Worm (Caenorhabditis elegans) whole organism, L1 larva: ENCODE measurements around the gene W02D7.8.

Experiments
- C04F5.9 ChIP-seq: sonication (generic microtip); optimal IDR thresholded peaks from 2 replicates; lab custom pipeline; 2016; ENCODE audit warnings: missing genetic modification characterization, missing compliant biosample characterization
- C16A3.4 ChIP-seq: fragments of 150-350 bp; optimal IDR thresholded peaks from 2 replicates; lab custom pipeline; 2014; ENCODE audit warnings: missing biosample characterization, missing genetic modification characterization
- F16B12.6 ChIP-seq: fragments of 150-350 bp; optimal IDR thresholded peaks from 2 replicates; lab custom pipeline; 2014; ENCODE audit warnings: missing biosample characterization, missing genetic modification characterization
- Y116A8C.19 ChIP-seq: sonication (generic microtip); optimal IDR thresholded peaks from 2 replicates; lab custom pipeline; 2016; ENCODE audit warnings: missing compliant biosample characterization, missing genetic modification characterization, borderline replicate concordance
- aha-1 ChIP-seq: fragments of 150-350 bp; optimal IDR thresholded peaks from 2 replicates; lab custom pipeline; 2014; ENCODE audit warnings: missing biosample characterization, missing genetic modification characterization
- alr-1 ChIP-seq: fragments of 200-800 bp; sonication (Bioruptor generic); optimal IDR thresholded peaks from 2 replicates; lab custom pipeline; 2018; ENCODE audit warnings: borderline replicate concordance, mild to moderate bottlenecking, missing genetic modification characterization, missing compliant biosample characterization
- ama-1 ChIP-seq: fragments of 150-350 bp; optimal IDR thresholded peaks from 2 replicates; lab custom pipeline; 2014
- blmp-1 ChIP-seq: fragments of 150-350 bp; optimal IDR thresholded peaks from 2 replicates; lab custom pipeline; 2014; ENCODE audit warnings: missing biosample characterization, missing genetic modification characterization
- ceh-8 ChIP-seq: fragments of 200-800 bp; sonication (Bioruptor generic); optimal IDR thresholded peaks from 2 replicates; lab custom pipeline; 2018; ENCODE audit warnings: mild to moderate bottlenecking, missing genetic modification characterization, moderate library complexity, missing compliant biosample characterization
- ceh-82 ChIP-seq, 3 experiments: fragments of 150-350 bp in 1 of 3; sonication (generic microtip) in 2 of 3; optimal IDR thresholded peaks; 2 replicates each; lab custom pipeline; 2014 to 2017; ENCODE audit warnings: missing biosample characterization in 3 of 3, missing genetic modification characterization in 3 of 3
- efl-3 ChIP-seq: fragments of 200-800 bp; sonication (Bioruptor generic); optimal IDR thresholded peaks from 2 replicates; lab custom pipeline; 2018; ENCODE audit warnings: mild to moderate bottlenecking, missing genetic modification characterization, missing compliant biosample characterization
- elt-3 ChIP-seq, 6 experiments: fragments of 150-350 bp in 1 of 6; sonication (generic microtip); optimal IDR thresholded peaks; 2 replicates each; lab custom pipeline; 2017 to 2018; ENCODE audit warnings: missing biosample characterization in 6 of 6, missing genetic modification characterization in 6 of 6, inconsistent platforms in 1 of 6
- fos-1 ChIP-seq: fragments of 150-350 bp; optimal IDR thresholded peaks from 2 replicates; lab custom pipeline; 2014; ENCODE audit warnings: missing biosample characterization, missing genetic modification characterization
- hlh-17 ChIP-seq: fragments of 200-800 bp; sonication (Bioruptor generic); optimal IDR thresholded peaks from 2 replicates; lab custom pipeline; 2018; ENCODE audit warnings: missing genetic modification characterization, mild to moderate bottlenecking, missing compliant biosample characterization, moderate library complexity, borderline replicate concordance
- hlh-4 ChIP-seq: sonication (generic microtip); optimal IDR thresholded peaks from 2 replicates; lab custom pipeline; 2016; ENCODE audit warnings: mild to moderate bottlenecking, missing genetic modification characterization, missing compliant biosample characterization
- hpl-2 ChIP-seq: fragments of 150-350 bp; optimal IDR thresholded peaks from 2 replicates; lab custom pipeline; 2014; ENCODE audit warnings: missing biosample characterization, missing genetic modification reagents, missing genetic modification characterization
- irx-1 ChIP-seq: sonication (generic microtip); optimal IDR thresholded peaks from 2 replicates; lab custom pipeline; 2016; ENCODE audit warnings: missing genetic modification characterization, missing compliant biosample characterization
- isw-1 ChIP-seq: fragments of 200-800 bp; sonication (Bioruptor generic); IDR thresholded peaks from 2 replicates; pipeline ENCODE4 v1.3.6; 2022; ENCODE audit warnings: missing genetic modification characterization, missing compliant biosample characterization
- lin-13 ChIP-seq: fragments of 150-350 bp; optimal IDR thresholded peaks from 2 replicates; lab custom pipeline; 2014; ENCODE audit warnings: missing biosample characterization, missing genetic modification reagents, missing genetic modification characterization
- lin-15B ChIP-seq: fragments of 150-350 bp; sonication (generic microtip); optimal IDR thresholded peaks from 3 replicates; lab custom pipeline; 2014; ENCODE audit warnings: missing biosample characterization, missing genetic modification characterization
- nhr-11 ChIP-seq: fragments of 150-350 bp; optimal IDR thresholded peaks from 2 replicates; lab custom pipeline; 2014; ENCODE audit warnings: missing biosample characterization, missing genetic modification characterization
- nhr-12 ChIP-seq: sonication (generic microtip); optimal IDR thresholded peaks from 2 replicates; lab custom pipeline; 2017; ENCODE audit warnings: missing biosample characterization, missing genetic modification characterization
- nhr-19 ChIP-seq: fragments of 200-800 bp; sonication (Bioruptor generic); conservative IDR thresholded peaks from 2 replicates; pipeline ENCODE4 v1.3.6; 2022; ENCODE audit warnings: missing genetic modification characterization, missing compliant biosample characterization
- nhr-47 ChIP-seq: sonication (generic microtip); optimal IDR thresholded peaks from 2 replicates; lab custom pipeline; 2016; ENCODE audit warnings: mild to moderate bottlenecking, missing genetic modification characterization, moderate library complexity, missing compliant biosample characterization
- nhr-84 ChIP-seq: sonication (generic microtip); optimal IDR thresholded peaks from 2 replicates; lab custom pipeline; 2017; ENCODE audit warnings: missing biosample characterization, missing genetic modification characterization
- nhr-90 ChIP-seq: sonication (generic microtip); optimal IDR thresholded peaks from 2 replicates; lab custom pipeline; 2016; ENCODE audit warnings: mild to moderate bottlenecking, missing genetic modification characterization, missing compliant biosample characterization; ENCODE audit not compliant: poor library complexity
- pqm-1 ChIP-seq: sonication (generic microtip); optimal IDR thresholded peaks from 3 replicates; lab custom pipeline; 2017; ENCODE audit warnings: missing biosample characterization, missing genetic modification characterization
- skn-1 ChIP-seq: fragments of 150-350 bp; optimal IDR thresholded peaks from 2 replicates; lab custom pipeline; 2014; ENCODE audit warnings: missing biosample characterization, missing genetic modification characterization
- snpc-4 ChIP-seq: fragments of 150-350 bp; optimal IDR thresholded peaks from 2 replicates; lab custom pipeline; 2014; ENCODE audit warnings: missing biosample characterization, missing genetic modification characterization
- snu-23 ChIP-seq: sonication (generic microtip); optimal IDR thresholded peaks from 2 replicates; lab custom pipeline; 2016; ENCODE audit warnings: missing genetic modification characterization, missing compliant biosample characterization
- sup-37 ChIP-seq: fragments of 200-800 bp; sonication (Bioruptor generic); optimal IDR thresholded peaks from 2 replicates; lab custom pipeline; 2018; ENCODE audit warnings: mild to moderate bottlenecking, missing genetic modification characterization, missing compliant biosample characterization
- swsn-7 ChIP-seq: sonication (generic microtip); optimal IDR thresholded peaks from 2 replicates; lab custom pipeline; 2016; ENCODE audit warnings: missing genetic modification characterization, missing compliant biosample characterization
- tbx-2 ChIP-seq: sonication (generic microtip); optimal IDR thresholded peaks from 2 replicates; lab custom pipeline; 2016; ENCODE audit warnings: missing genetic modification characterization, missing compliant biosample characterization
- unc-130 ChIP-seq: fragments of 150-350 bp; optimal IDR thresholded peaks from 2 replicates; lab custom pipeline; 2017; ENCODE audit warnings: missing biosample characterization, missing genetic modification characterization, inconsistent platforms
- unc-30 ChIP-seq: sonication (generic microtip); optimal IDR thresholded peaks from 2 replicates; lab custom pipeline; 2017; ENCODE audit warnings: missing biosample characterization, missing genetic modification characterization
- unc-86 ChIP-seq: sonication (generic microtip); optimal IDR thresholded peaks from 2 replicates; lab custom pipeline; 2016; ENCODE audit warnings: missing genetic modification characterization, missing compliant biosample characterization
- unc-98 ChIP-seq: fragments of 200-800 bp; sonication (Bioruptor generic); IDR thresholded peaks from 2 replicates; pipeline ENCODE4 v1.3.6; 2022; ENCODE audit warnings: missing genetic modification characterization, missing compliant biosample characterization
- vab-15 ChIP-seq: sonication (generic microtip); optimal IDR thresholded peaks from 2 replicates; lab custom pipeline; 2017; ENCODE audit warnings: missing genotype, mild to moderate bottlenecking, missing genetic modification characterization, missing compliant biosample characterization

Gene W02D7.8

ce11 chrV:8306366-8306765 is at the start of gene W02D7.8:
W02D7.8 (minus strand) TSS chrV:8306466.
- TF ChIP-seq nhr-90 (no peak), nhr-84 (no peak), C04F5.9 (tag; lab: Kevin White, UChicago) (no peak), F16B12.6 (tag; lab: Kevin White, UChicago) (no peak), C16A3.4 (tag; lab: Kevin White, UChicago) (no peak), nhr-19 (no peak), hpl-2 (GFP tag; lab: Kevin White, UChicago) (no peak)
- TF ChIP-seq, all 84 proteins: peak for 0

DNA sequence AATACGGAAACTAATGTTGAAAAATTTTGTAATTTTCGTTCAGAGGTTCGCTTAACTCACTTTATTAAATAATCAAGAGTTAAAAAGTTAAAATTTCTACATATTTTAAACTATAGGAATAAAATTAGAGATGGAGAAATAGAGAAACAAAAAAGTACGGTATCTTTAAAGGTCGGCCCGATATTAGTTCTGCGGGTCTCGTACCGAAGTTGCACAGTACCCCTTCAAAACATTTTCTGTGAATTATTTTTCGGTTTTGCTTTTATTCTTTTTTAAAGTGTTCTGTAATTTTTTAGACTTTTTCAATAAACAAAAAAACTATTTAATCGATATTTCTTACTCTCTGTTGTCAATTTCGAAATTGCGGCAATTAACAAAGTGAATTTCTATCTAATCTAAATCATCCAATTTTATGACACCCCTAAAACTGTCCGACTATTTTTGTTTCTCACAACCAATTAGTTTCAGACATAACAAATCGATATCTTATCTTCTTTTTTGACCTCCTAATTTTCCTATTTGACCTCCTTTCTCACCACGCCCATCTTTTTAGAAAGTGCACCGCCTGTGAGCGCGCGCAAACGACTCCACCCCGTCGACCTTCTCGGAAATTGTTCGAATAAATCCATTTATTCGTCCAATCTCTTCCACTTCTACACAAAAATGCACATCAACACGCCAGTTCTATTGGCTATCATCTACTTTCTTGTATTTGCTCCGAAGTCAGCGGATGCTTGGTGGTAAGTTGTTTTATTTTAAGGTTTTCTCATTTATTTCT is 49.4 kb upstream of the W02D7.8 start, which contains the start of gene mom-2:
Gene mom-2 (plus strand): TSS at position 554 of the 778 bp plus-strand sequence.
- TF ChIP-seq hlh-4 (tag; lab: Kevin White, UChicago) = no peak
- TF ChIP-seq ceh-8 (GFP tag; lab: Kevin White, UChicago) = no peak
- TF ChIP-seq alr-1 (tag; lab: Kevin White, UChicago) = no peak
- TF ChIP-seq skn-1 = no peak
- TF ChIP-seq ceh-82 (tag; optimal IDR thresholded peaks at IDR 0.05; lab: Kevin White, UChicago) = no peak
- TF ChIP-seq fos-1 (tag; lab: Kevin White, UChicago) = no peak
- TF ChIP-seq nhr-90 = no peak
- no peak for TF ChIP-seq nhr-47 (tag; lab: Kevin White, UChicago)
- no peak for TF ChIP-seq unc-130
- no peak for TF ChIP-seq C04F5.9 (tag; lab: Kevin White, UChicago)
- TF ChIP-seq snu-23 (GFP tag; lab: Kevin White, UChicago) = no peak
- no peak for TF ChIP-seq snpc-4
- TF ChIP-seq isw-1 = no peak
- TF ChIP-seq blmp-1 = no peak
- TF ChIP-seq lin-13 (GFP tag; lab: Kevin White, UChicago) = no peak
- no peak for TF ChIP-seq hlh-17
- TF ChIP-seq nhr-11 (tag; lab: Kevin White, UChicago) = no peak
- TF ChIP-seq lin-15B (tag; lab: Kevin White, UChicago) = no peak

ce11 chrV:8351371-8351770 is 45.1 kb upstream of the W02D7.8 start, which contains the start of gene srsx-22:
srsx-22 (plus strand) TSS chrV:8351671.
- TF ChIP-seq ama-1 (lab: Kevin White, UChicago) (no peak), aha-1 (tag; lab: Kevin White, UChicago) (no peak), C16A3.4 (tag; lab: Kevin White, UChicago) (no peak), nhr-12 (tag; lab: Kevin White, UChicago) (no peak), efl-3 (GFP tag; lab: Kevin White, UChicago) (no peak), nhr-47 (tag; lab: Kevin White, UChicago) (no peak), tbx-2 (tag; lab: Kevin White, UChicago) (no peak), Y116A8C.19 (tag; lab: Kevin White, UChicago) (no peak), vab-15 (tag; lab: Kevin White, UChicago) (no peak), elt-3 (tag; optimal IDR thresholded peaks at IDR 0.05; lab: Kevin White, UChicago) (no peak), ceh-82 (tag; optimal IDR thresholded peaks at IDR 0.05; lab: Kevin White, UChicago) (no peak), unc-98 (GFP tag; lab: Robert Waterston, UW) (no peak), unc-86 (tag; lab: Kevin White, UChicago) (no peak), isw-1 (no peak), snpc-4 (no peak), sup-37 (no peak), hlh-4 (tag; lab: Kevin White, UChicago) (no peak), unc-30 (no peak)
- TF ChIP-seq, all 84 proteins: peak for 0

DNA sequence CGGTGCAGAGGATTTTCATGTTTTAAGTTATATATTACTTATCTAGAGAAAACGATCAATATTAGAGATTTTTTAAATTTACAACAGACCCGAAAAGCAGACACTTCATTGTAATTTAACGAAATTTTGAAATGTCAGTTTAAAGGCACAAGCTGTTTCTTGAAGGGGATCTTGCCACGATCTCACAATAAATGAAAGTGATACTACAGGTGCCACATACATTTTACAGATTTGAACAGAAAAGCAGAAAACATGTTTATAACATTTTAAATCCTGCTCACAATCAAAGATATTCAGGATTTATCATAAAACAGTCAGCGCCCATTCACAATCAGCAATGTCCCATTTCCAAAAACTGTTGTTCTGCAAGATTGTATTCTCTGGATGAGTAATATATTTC is 43.7 kb upstream of the W02D7.8 start:
- TF ChIP-seq lin-13 (GFP tag; lab: Kevin White, UChicago) (no peak), irx-1 (no peak), swsn-7 (tag; lab: Kevin White, UChicago) (no peak), pqm-1 (tag; lab: Kevin White, UChicago) (no peak), nhr-47 (tag; lab: Kevin White, UChicago) (no peak)
